Fruit fly (Drosophila melanogaster) S2 (cell line): ENCODE results near the gene CG45486.

Source experiments
- CG8478 ChIP-seq: fragments of >200 bp; optimal IDR thresholded peaks from 2 replicates; lab custom pipeline; 2018
- CTCF ChIP-seq, 2 experiments: fragments of >200 bp; optimal IDR thresholded peaks; 2 replicates each; lab custom pipeline; 2018

Gene CG45486

DNA sequence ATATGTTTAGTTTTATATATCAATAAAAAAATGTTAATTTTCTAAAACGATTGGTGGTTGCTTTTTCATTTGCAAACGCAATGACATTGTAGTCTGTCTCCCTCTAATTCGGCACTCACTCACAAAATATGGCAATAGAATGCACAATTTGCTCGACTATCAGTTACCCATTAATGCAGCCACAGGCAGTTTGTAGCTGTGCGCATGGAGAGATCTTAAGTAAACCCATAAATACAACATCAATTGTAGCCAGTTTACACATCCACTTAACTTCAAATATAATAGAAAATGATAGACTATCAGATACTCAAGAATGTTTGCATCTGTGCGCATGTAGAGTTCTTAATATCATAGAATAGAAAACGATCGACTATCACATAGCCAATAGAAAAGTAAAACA lies 50.6 kb downstream of the CG45486 start:
- no peak for TF ChIP-seq CG8478 (lab: Kevin White, UChicago)
- TF ChIP-seq CTCF (optimal IDR thresholded peaks at IDR 0.05; lab: Kevin White, UChicago): no peak
